Worm (Caenorhabditis elegans) whole organism, mixed stage, embryonic: Measurements from ENCODE around the gene srg-50.

Source experiments
- M03D4.4 ChIP-seq: sonication (generic microtip); optimal IDR thresholded peaks from 2 replicates; lab custom pipeline; 2017; ENCODE audit warnings: mild to moderate bottlenecking, missing genetic modification characterization, missing compliant biosample characterization
- bed-3 ChIP-seq: fragments of 200-800 bp; sonication (Bioruptor generic); optimal IDR thresholded peaks from 3 replicates; lab custom pipeline; 2018; ENCODE audit warnings: mild to moderate bottlenecking, missing genetic modification characterization, moderate library complexity, missing compliant biosample characterization
- blmp-1 ChIP-seq: fragments of 150-350 bp; optimal IDR thresholded peaks from 2 replicates; lab custom pipeline; 2014; ENCODE audit warnings: missing biosample characterization, missing genetic modification characterization
- ceh-39 ChIP-seq: fragments of 150-350 bp; optimal IDR thresholded peaks from 2 replicates; lab custom pipeline; 2014; ENCODE audit warnings: missing biosample characterization, missing genetic modification characterization
- ceh-43 ChIP-seq: fragments of 200-800 bp; sonication (Bioruptor generic); optimal IDR thresholded peaks from 2 replicates; lab custom pipeline; 2018; ENCODE audit warnings: mild to moderate bottlenecking, missing genetic modification characterization, moderate library complexity, missing compliant biosample characterization
- ceh-83 ChIP-seq: fragments of 200-800 bp; sonication (Bioruptor generic); optimal IDR thresholded peaks from 2 replicates; lab custom pipeline; 2018; ENCODE audit warnings: mild to moderate bottlenecking, missing genetic modification characterization, missing compliant biosample characterization
- ces-1 ChIP-seq: fragments of 150-350 bp; optimal IDR thresholded peaks from 2 replicates; lab custom pipeline; 2014; ENCODE audit warnings: missing biosample characterization, missing genetic modification reagents, missing genetic modification characterization
- drap-1 ChIP-seq: fragments of 200-800 bp; sonication (Bioruptor generic); optimal IDR thresholded peaks from 3 replicates; lab custom pipeline; 2018; ENCODE audit warnings: mild to moderate bottlenecking, missing genetic modification characterization, missing compliant biosample characterization
- elt-1 ChIP-seq: sonication (generic microtip); optimal IDR thresholded peaks from 2 replicates; lab custom pipeline; 2017; ENCODE audit warnings: missing genetic modification characterization, mild to moderate bottlenecking, missing compliant biosample characterization, antibody characterized with exemption, moderate library complexity, borderline replicate concordance; ENCODE audit not compliant: insufficient read depth
- elt-3 ChIP-seq: fragments of 150-350 bp; optimal IDR thresholded peaks from 2 replicates; lab custom pipeline; 2014; ENCODE audit warnings: missing biosample characterization, missing genetic modification characterization
- flh-1 ChIP-seq: fragments of 200-800 bp; sonication (Bioruptor generic); optimal IDR thresholded peaks from 2 replicates; lab custom pipeline; 2018; ENCODE audit warnings: mild to moderate bottlenecking, missing genetic modification characterization, moderate library complexity, missing compliant biosample characterization
- hlh-1 ChIP-seq: fragments of 150-350 bp; optimal IDR thresholded peaks from 2 replicates; lab custom pipeline; 2014; ENCODE audit warnings: missing biosample characterization, missing genetic modification reagents, missing genetic modification characterization
- lin-13 ChIP-seq: fragments of 150-350 bp; optimal IDR thresholded peaks from 2 replicates; lab custom pipeline; 2014; ENCODE audit warnings: missing biosample characterization, missing genetic modification characterization
- lsy-2 ChIP-seq: fragments of 150-350 bp; optimal IDR thresholded peaks from 2 replicates; lab custom pipeline; 2014; ENCODE audit warnings: missing biosample characterization, missing genetic modification characterization
- mab-5 ChIP-seq: fragments of 150-350 bp; optimal IDR thresholded peaks from 2 replicates; lab custom pipeline; 2014; ENCODE audit warnings: missing biosample characterization, missing genetic modification characterization
- mep-1 ChIP-seq: fragments of 150-350 bp; optimal IDR thresholded peaks from 2 replicates; lab custom pipeline; 2017; ENCODE audit warnings: missing biosample characterization, missing genetic modification reagents, missing genetic modification characterization, inconsistent platforms
- mls-2 ChIP-seq: sonication (generic microtip); optimal IDR thresholded peaks from 2 replicates; lab custom pipeline; 2016; ENCODE audit warnings: mild to moderate bottlenecking, missing genetic modification characterization, moderate library complexity, missing compliant biosample characterization
- nhr-12 ChIP-seq: fragments of 150-350 bp; optimal IDR thresholded peaks from 2 replicates; lab custom pipeline; 2014; ENCODE audit warnings: missing biosample characterization, missing genetic modification characterization
- nhr-2 ChIP-seq: fragments of 150-350 bp; optimal IDR thresholded peaks from 2 replicates; lab custom pipeline; 2014; ENCODE audit warnings: missing biosample characterization, missing genetic modification characterization
- nhr-76 ChIP-seq: sonication (generic microtip); optimal IDR thresholded peaks from 2 replicates; lab custom pipeline; 2017; ENCODE audit warnings: missing biosample characterization, missing genetic modification characterization
- pha-4 ChIP-seq: fragments of 150-350 bp; optimal IDR thresholded peaks from 2 replicates; lab custom pipeline; 2018; ENCODE audit warnings: missing biosample characterization, missing genetic modification reagents, missing genetic modification characterization
- sem-2 ChIP-seq: fragments of 200-800 bp; sonication (Bioruptor generic); optimal IDR thresholded peaks from 2 replicates; lab custom pipeline; 2018; ENCODE audit warnings: mild to moderate bottlenecking, missing genetic modification characterization, missing compliant biosample characterization
- snpc-4 ChIP-seq: fragments of 150-350 bp; optimal IDR thresholded peaks from 2 replicates; lab custom pipeline; 2014; ENCODE audit warnings: missing biosample characterization, missing genetic modification characterization
- sptf-1 ChIP-seq: sonication (generic microtip); optimal IDR thresholded peaks from 2 replicates; lab custom pipeline; 2017; ENCODE audit warnings: mild to moderate bottlenecking, missing genetic modification characterization, moderate library complexity, missing compliant biosample characterization
- tbx-8 ChIP-seq: fragments of 200-800 bp; sonication (Bioruptor generic); optimal IDR thresholded peaks from 2 replicates; lab custom pipeline; 2018; ENCODE audit warnings: mild to moderate bottlenecking, missing genetic modification characterization, moderate library complexity, missing compliant biosample characterization
- unc-120 ChIP-seq: sonication (generic microtip); optimal IDR thresholded peaks from 2 replicates; lab custom pipeline; 2017; ENCODE audit warnings: missing genetic modification characterization, missing compliant biosample characterization; ENCODE audit not compliant: poor library complexity, severe bottlenecking
- unc-39 ChIP-seq: fragments of 150-350 bp; optimal IDR thresholded peaks from 2 replicates; lab custom pipeline; 2014; ENCODE audit warnings: missing biosample characterization, missing genetic modification characterization
- unc-62 ChIP-seq: fragments of 150-350 bp; optimal IDR thresholded peaks from 2 replicates; lab custom pipeline; 2014; ENCODE audit warnings: missing biosample characterization, missing genetic modification reagents, missing genetic modification characterization
- zip-8 ChIP-seq: fragments of 150-350 bp; optimal IDR thresholded peaks from 2 replicates; lab custom pipeline; 2014; ENCODE audit warnings: missing biosample characterization, missing genetic modification characterization
- ztf-11 ChIP-seq: fragments of 150-350 bp; optimal IDR thresholded peaks from 2 replicates; lab custom pipeline; 2014; ENCODE audit warnings: missing biosample characterization, missing genetic modification characterization

Gene srg-50

DNA sequence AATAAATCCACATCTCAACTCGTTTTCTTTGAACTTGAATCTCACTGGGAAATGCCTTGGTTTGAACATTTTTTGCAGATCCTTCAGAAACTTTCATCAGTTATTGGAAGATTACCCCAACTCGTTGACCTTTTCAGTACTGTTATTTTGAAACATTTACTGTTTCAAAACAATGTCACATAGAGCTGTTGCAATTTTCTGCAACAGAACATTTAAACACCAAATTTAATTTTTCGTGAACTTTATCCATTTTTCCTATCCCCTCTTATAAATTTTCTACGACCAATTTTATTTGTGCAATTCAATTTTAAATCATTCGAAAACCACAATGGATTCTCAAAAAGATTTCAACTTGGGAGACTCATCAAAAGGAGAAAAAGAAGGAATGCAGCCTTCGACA lies 32.9 kb upstream of the srg-50 start, which contains the start of gene ZC477.2:
Gene ZC477.2, plus strand, starts transcription at position 301 of the 400 bp plus-strand sequence.
- TF ChIP-seq lsy-2 = no peak
- TF ChIP-seq ceh-39 = no peak
- TF ChIP-seq bed-3 (GFP tag; lab: Kevin White, UChicago) = no peak
- TF ChIP-seq mep-1 (tag; lab: Kevin White, UChicago) = no peak
- no peak for TF ChIP-seq mls-2 (tag; lab: Kevin White, UChicago)
- TF ChIP-seq unc-39 = no peak
- TF ChIP-seq ceh-43 (GFP tag; lab: Kevin White, UChicago) = no peak
- no peak for TF ChIP-seq pha-4 (tag; lab: Kevin White, UChicago)
- TF ChIP-seq ceh-83 (GFP tag; lab: Kevin White, UChicago) = no peak
- TF ChIP-seq elt-3 (tag; lab: Kevin White, UChicago) = no peak
- TF ChIP-seq, all 35 proteins: peak for 0

- no peak for TF ChIP-seq snpc-4 (tag; lab: Kevin White, UChicago)
- TF ChIP-seq sptf-1 = no peak
- no peak for TF ChIP-seq unc-120 (tag; lab: Kevin White, UChicago)
- TF ChIP-seq mls-2 (tag; lab: Kevin White, UChicago) = no peak
- no peak for TF ChIP-seq elt-3 (tag; lab: Kevin White, UChicago)
- no peak for TF ChIP-seq unc-62 (GFP tag; lab: Kevin White, UChicago)
- TF ChIP-seq ceh-83 (GFP tag; lab: Kevin White, UChicago) = no peak
- peak; percentile 31 for TF ChIP-seq mep-1 (tag; lab: Kevin White, UChicago)
- TF ChIP-seq ceh-39 = no peak
- TF ChIP-seq lsy-2 = peak; percentile 37
- TF ChIP-seq zip-8 (tag; lab: Kevin White, UChicago) = no peak
- no peak for TF ChIP-seq nhr-12 (tag; lab: Kevin White, UChicago)
- TF ChIP-seq ces-1 (GFP tag; lab: Kevin White, UChicago) = peak; percentile 46
- TF ChIP-seq hlh-1 = no peak
- TF ChIP-seq ztf-11 (tag; lab: Kevin White, UChicago) = no peak
- TF ChIP-seq M03D4.4 = no peak
- TF ChIP-seq pha-4 (tag; lab: Kevin White, UChicago) = peak; percentile 66
- TF ChIP-seq unc-39 = no peak
- TF ChIP-seq nhr-2 (tag; lab: Kevin White, UChicago) = no peak
- TF ChIP-seq mab-5 (tag; lab: Kevin White, UChicago) = no peak
- TF ChIP-seq lin-13 = peak; percentile 66
Measured at ce11 chrIV:7103211-7103679, 28.3 kb upstream of the srg-50 start, which contains the start of the genes rde-8 and ZC477.3. Gene rde-8 (minus strand): TSS chrIV:7103261. Gene ZC477.3 (plus strand): TSS chrIV:7103492.

DNA sequence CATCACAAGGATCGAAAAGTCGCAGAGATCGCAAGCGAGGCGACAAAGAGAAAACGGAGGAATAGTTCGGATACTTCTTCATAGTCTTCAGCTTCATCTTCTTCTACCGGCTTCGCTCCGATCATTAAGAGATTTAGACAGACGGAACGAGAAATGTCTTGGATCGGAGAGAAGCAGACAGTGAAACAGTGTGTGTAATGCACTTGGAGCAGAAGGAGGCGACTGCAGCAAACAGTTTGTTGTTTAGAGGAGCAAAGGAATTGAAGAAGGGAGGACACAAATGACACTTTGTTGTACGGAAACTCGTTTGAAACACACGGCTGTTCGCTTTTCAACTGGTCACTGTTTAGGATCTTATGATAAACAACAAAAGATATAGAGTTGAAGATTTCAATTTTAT lies 24.4 kb upstream of the srg-50 start:
- TF ChIP-seq nhr-12 (tag; lab: Kevin White, UChicago) = no peak
- TF ChIP-seq mep-1 (tag; lab: Kevin White, UChicago) = peak; percentile 15
- peak; percentile 37 for TF ChIP-seq unc-62 (GFP tag; lab: Kevin White, UChicago)
- TF ChIP-seq pha-4 (tag; lab: Kevin White, UChicago) = peak; percentile 65
- peak; percentile 97 for TF ChIP-seq hlh-1
- no peak for TF ChIP-seq ceh-43 (GFP tag; lab: Kevin White, UChicago)
- TF ChIP-seq unc-120 (tag; lab: Kevin White, UChicago) = peak; percentile 32
- no peak for TF ChIP-seq blmp-1

- TF ChIP-seq ceh-39 (no peak), drap-1 (GFP tag; lab: Kevin White, UChicago) (no peak), flh-1 (no peak), hlh-1 (peak; percentile 89), ceh-43 (GFP tag; lab: Kevin White, UChicago) (no peak), mep-1 (tag; lab: Kevin White, UChicago) (no peak), sem-2 (GFP tag; lab: Kevin White, UChicago) (no peak), nhr-76 (tag; lab: Kevin White, UChicago) (no peak), blmp-1 (no peak), unc-62 (GFP tag; lab: Kevin White, UChicago) (peak; percentile 30), M03D4.4 (peak; percentile 31), unc-120 (tag; lab: Kevin White, UChicago) (peak; percentile 95), elt-1 (tag; lab: Kevin White, UChicago) (no peak), mab-5 (tag; lab: Kevin White, UChicago) (no peak), mls-2 (tag; lab: Kevin White, UChicago) (no peak)
- TF ChIP-seq, all 35 proteins: peak for 4
Measured at ce11 chrIV:7098509-7099065, 23.6 kb upstream of the srg-50 start, which contains the start of gene ZC477.4. Gene ZC477.4 (minus strand): TSS chrIV:7098784.

DNA sequence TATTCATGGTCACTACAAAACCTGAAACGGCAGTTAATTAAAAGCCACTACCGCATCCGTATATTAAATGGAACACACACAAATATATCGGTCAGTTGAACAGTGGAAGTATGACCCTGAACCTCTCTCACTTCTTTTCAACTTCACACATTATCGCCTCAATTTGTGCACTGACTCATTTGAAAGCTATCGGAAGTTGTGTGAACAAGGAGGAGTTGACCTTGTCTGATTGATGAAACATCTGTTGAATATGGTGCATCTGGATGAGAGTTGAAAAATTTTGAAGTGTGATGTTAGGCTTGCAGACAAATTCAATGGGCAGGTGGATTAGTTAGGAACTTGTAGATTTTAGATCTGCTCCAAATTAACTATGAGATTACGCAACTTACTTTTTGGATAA lies 22.5 kb upstream of the srg-50 start:
- TF ChIP-seq elt-3 (tag; lab: Kevin White, UChicago) (no peak), unc-62 (GFP tag; lab: Kevin White, UChicago) (no peak), ceh-43 (GFP tag; lab: Kevin White, UChicago) (no peak), unc-39 (no peak), mep-1 (tag; lab: Kevin White, UChicago) (no peak), pha-4 (tag; lab: Kevin White, UChicago) (no peak), lsy-2 (no peak), ztf-11 (tag; lab: Kevin White, UChicago) (no peak), bed-3 (GFP tag; lab: Kevin White, UChicago) (no peak), tbx-8 (GFP tag; lab: Kevin White, UChicago) (no peak), nhr-76 (tag; lab: Kevin White, UChicago) (no peak), lin-13 (no peak)
